Fruit fly (Drosophila melanogaster): Measurements from ENCODE around the gene stnA.

stnA gene

DNA sequence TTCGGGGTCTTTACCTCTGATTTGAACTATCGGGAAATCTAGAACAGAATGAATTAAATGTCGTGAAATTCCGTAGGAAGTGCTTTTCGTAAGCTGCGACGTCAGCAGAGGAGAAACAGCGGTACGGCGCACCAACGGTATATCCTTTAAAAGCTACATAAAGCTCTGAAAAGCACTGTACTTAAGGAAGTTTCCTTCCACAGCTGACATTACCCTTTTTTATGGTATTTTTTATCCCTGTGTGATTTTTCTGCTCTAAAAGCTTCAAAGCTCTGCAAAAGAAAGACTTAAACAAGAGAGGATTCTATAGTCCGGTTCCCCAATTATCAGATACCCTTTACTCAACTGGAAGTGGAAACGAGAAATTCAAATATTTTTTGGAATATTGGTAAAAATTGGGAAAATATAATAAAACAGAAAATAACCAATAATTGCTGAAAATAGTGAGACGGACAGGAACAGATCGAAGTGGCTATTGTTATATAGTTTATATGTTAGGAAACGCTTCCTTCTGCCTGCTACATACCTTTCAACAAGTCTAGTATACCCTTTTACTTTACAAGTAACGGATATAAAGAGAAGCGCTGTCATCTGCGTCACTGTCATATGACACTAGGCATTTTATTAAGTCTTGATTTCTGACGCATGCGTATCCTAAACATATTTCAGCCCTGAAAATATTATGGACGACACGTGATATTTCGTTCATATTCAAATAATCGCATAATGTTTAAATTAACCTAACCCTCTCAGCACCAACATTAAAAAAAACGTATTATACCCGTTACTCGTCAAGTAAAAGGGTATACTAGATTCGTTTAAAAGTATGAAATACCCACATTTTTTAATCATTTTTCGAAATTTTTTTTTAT, at the start of gene stnA, which contains the start of gene stnB (continued):
- TF ChIP-seq lilli (GFP tag; optimal IDR thresholded peaks at IDR 0.05) (peak; percentile 45), CG13424 (tag; optimal IDR thresholded peaks at IDR 0.05) (peak; percentile 44), Vsx1 (GFP tag; optimal IDR thresholded peaks at IDR 0.05) (no peak), CG31441 (GFP tag; IDR thresholded peaks at IDR 0.05) (0 out of 2 replicates have a peak, but pooled peaks have one; percentile 12), HLHmδ (GFP tag; optimal IDR thresholded peaks at IDR 0.05) (no peak), CG11504 (tag; optimal IDR thresholded peaks at IDR 0.05) (peak; percentile 54), Hmr (GFP tag; optimal IDR thresholded peaks at IDR 0.05) (peak; percentile 32), bcd (GFP tag; optimal IDR thresholded peaks at IDR 0.05) (peak; percentile 13), Elba2 (GFP tag; optimal IDR thresholded peaks at IDR 0.05) (no peak), Fer3 (tag; optimal IDR thresholded peaks at IDR 0.05) (peak; percentile 36), grau (tag; optimal IDR thresholded peaks at IDR 0.05) (peak; percentile 47), CG13296 (GFP tag; optimal IDR thresholded peaks at IDR 0.05) (no peak), Dip3 (GFP tag; optimal IDR thresholded peaks at IDR 0.05) (peak; percentile 27), CG3838 (GFP tag; optimal IDR thresholded peaks at IDR 0.05) (no peak), Dbx (GFP tag; IDR thresholded peaks at IDR 0.05) (0 out of 3 replicates have a peak, but pooled peaks have one; percentile 17), run (tag; optimal IDR thresholded peaks at IDR 0.05) (no peak), tio (GFP tag; optimal IDR thresholded peaks at IDR 0.05) (no peak), Xrp1 (GFP tag; IDR thresholded peaks at IDR 0.05) (peak; percentile 34; the same call in 1 of the 2 replicates), Fer1 (GFP tag; optimal IDR thresholded peaks at IDR 0.05) (peak; percentile 63), CG17385 (GFP tag; optimal IDR thresholded peaks at IDR 0.05) (peak; percentile 6), CG7928 (GFP tag; optimal IDR thresholded peaks at IDR 0.05) (peak; percentile 50), D19B (GFP tag; optimal IDR thresholded peaks at IDR 0.05) (peak; percentile 56), sens (GFP tag) (peak; percentile 74), CG30403 (GFP tag; optimal IDR thresholded peaks at IDR 0.05) (peak; percentile 26), Blimp-1 (GFP tag; optimal IDR thresholded peaks at IDR 0.05) (peak; percentile 7), Sox100B (GFP tag; optimal IDR thresholded peaks at IDR 0.05) (peak; percentile 14), CG7839 (tag; optimal IDR thresholded peaks at IDR 0.05) (peak; percentile 39), Sox102F (GFP tag; optimal IDR thresholded peaks at IDR 0.05) (peak; percentile 29), lab (GFP tag; optimal IDR thresholded peaks at IDR 0.05) (peak; percentile 57), abd-A (tag; optimal IDR thresholded peaks at IDR 0.05) (peak; percentile 32), ci (GFP tag; IDR thresholded peaks at IDR 0.05) (no peak), cwo (GFP tag; optimal IDR thresholded peaks at IDR 0.05) (peak; percentile 13), BEAF-32 (GFP tag; optimal IDR thresholded peaks at IDR 0.05) (peak; percentile 17), lmd (GFP tag; IDR thresholded peaks at IDR 0.05) (peak; percentile 9; the same call in 1 of the 2 replicates), Xbp1 (GFP tag; optimal IDR thresholded peaks at IDR 0.05) (peak; percentile 16), fd102C (GFP tag; optimal IDR thresholded peaks at IDR 0.05) (no peak), chinmo (GFP tag; IDR thresholded peaks at IDR 0.05; ENCODE audit: partially characterized antibody) (no peak)

DNA sequence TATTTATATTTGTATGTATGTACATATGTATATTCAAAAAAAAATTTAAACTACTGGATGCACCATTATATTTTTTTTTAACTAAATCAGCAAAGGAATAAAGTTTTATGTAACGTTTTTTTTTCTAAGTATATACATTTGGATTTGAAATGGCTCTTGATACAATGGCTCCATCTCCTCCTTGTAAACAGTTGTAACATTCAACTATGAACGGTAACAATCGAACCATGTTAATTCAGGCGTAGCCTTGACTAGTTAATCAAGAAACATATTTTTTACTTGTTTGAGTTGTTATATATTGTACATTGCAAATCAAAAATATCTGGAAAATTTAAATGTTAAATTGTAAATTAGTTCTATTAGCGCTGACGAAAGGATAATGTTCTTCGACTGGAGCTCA, 31.3 kb upstream of the stnA start, which contains the start of gene CG12061:
Gene CG12061, plus strand, starts transcription at position 301 of the 400 bp plus-strand sequence.
- TF ChIP-seq wdn (GFP tag; IDR thresholded peaks at IDR 0.05) = no peak
- no peak for TF ChIP-seq CG15696 (tag; optimal IDR thresholded peaks at IDR 0.05)
- TF ChIP-seq Ets65A (GFP tag) = no peak
- TF ChIP-seq CoRest (tag; optimal IDR thresholded peaks at IDR 0.05) = no peak
- TF ChIP-seq lab (GFP tag; optimal IDR thresholded peaks at IDR 0.05) = no peak
- no peak for TF ChIP-seq Gsc (GFP tag; IDR thresholded peaks at IDR 0.05)
- no peak for TF ChIP-seq CG2129 (GFP tag; IDR thresholded peaks at IDR 0.05; ENCODE audit: partially characterized antibody)
- no peak for TF ChIP-seq Awh (GFP tag; IDR thresholded peaks at IDR 0.05)
- no peak for TF ChIP-seq gro (GFP tag; optimal IDR thresholded peaks at IDR 0.05)
- no peak for TF ChIP-seq E2f2 (GFP tag; IDR thresholded peaks at IDR 0.05)
- TF ChIP-seq slou (GFP tag; optimal IDR thresholded peaks at IDR 0.05) = no peak
- TF ChIP-seq CG3995 (GFP tag; optimal IDR thresholded peaks at IDR 0.05) = no peak
- TF ChIP-seq CG7839 (tag; optimal IDR thresholded peaks at IDR 0.05) = no peak
- no peak for TF ChIP-seq CG7357 (GFP tag; IDR thresholded peaks at IDR 0.05)
- TF ChIP-seq CG13287 (GFP tag; IDR thresholded peaks at IDR 0.05; ENCODE audit: partially characterized antibody) = no peak
